Fruit fly (Drosophila melanogaster): ENCODE results near the gene CG15269.

CG15269 gene

DNA sequence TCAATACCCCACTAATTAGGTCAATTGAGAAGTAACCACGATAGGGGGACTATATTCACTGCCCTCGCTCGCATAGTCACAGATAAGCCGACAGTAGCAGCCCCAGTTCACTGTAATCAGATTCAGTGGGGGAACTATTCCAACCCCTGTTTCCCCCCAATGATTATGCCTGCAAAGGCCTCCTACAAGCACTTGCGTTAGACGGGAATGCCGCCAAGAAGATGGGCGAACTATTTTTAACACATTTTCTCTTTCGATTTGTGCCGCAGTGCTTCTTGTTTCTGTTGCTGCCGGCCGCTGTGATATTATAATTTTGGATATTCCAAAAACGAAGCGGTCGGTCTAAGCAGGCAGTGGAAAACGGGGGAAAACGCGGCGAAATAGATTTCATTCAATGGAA, 43.5 kb upstream of the CG15269 start:
- TF ChIP-seq sv (GFP tag; optimal IDR thresholded peaks at IDR 0.05) (no peak), Jra (GFP tag; optimal IDR thresholded peaks at IDR 0.05) (no peak), pan (optimal IDR thresholded peaks at IDR 0.05) (no peak), dsf (GFP tag; optimal IDR thresholded peaks at IDR 0.05; ENCODE audit: borderline replicate concordance) (no peak), CG32264 (GFP tag; optimal IDR thresholded peaks at IDR 0.05) (no peak), usp (GFP tag; optimal IDR thresholded peaks at IDR 0.05) (no peak), Hr78 (GFP tag; optimal IDR thresholded peaks at IDR 0.05) (no peak), CG9705 (GFP tag; optimal IDR thresholded peaks at IDR 0.05) (no peak), Rel (GFP tag; optimal IDR thresholded peaks at IDR 0.05) (no peak), Rel (tag; optimal IDR thresholded peaks at IDR 0.05) (no peak), OdsH (GFP tag; optimal IDR thresholded peaks at IDR 0.05) (no peak)

DNA sequence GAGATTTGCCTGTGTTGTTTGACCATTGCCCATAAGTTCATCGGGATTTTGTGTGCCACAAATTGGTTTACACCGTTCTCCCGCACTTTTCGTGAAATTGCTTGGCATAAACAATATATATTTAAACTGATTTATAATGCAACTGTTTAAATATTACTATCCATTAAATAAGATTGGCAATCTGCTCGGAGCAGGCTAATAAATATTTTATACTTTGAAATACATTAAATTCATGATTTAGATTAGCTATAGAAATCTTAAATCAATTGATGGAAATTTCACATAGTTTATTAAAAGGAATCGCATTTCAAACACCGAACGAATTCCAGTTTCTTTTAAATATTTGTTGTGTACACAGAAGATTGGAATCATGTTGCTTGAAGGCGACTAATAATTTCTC, 43.1 kb upstream of the CG15269 start:
- no peak for TF ChIP-seq dmrt93B (GFP tag; optimal IDR thresholded peaks at IDR 0.05)
- TF ChIP-seq N (GFP tag; optimal IDR thresholded peaks at IDR 0.05): no peak
- TF ChIP-seq Rel (GFP tag; optimal IDR thresholded peaks at IDR 0.05): no peak
- TF ChIP-seq Rel (tag; optimal IDR thresholded peaks at IDR 0.05): no peak
- TF ChIP-seq dl (GFP tag; optimal IDR thresholded peaks at IDR 0.05; ENCODE audit: insufficient read depth in 1 of 2, partially characterized antibody in 2 of 2): no peak
- no peak for TF ChIP-seq Dif (GFP tag; optimal IDR thresholded peaks at IDR 0.05; ENCODE audit: partially characterized antibody)
- no peak for TF ChIP-seq Mio (GFP tag; optimal IDR thresholded peaks at IDR 0.05)
- no peak for TF ChIP-seq tai (GFP tag; optimal IDR thresholded peaks at IDR 0.05)
- no peak for TF ChIP-seq CrebA (GFP tag; optimal IDR thresholded peaks at IDR 0.05; ENCODE audit: borderline replicate concordance)
- TF ChIP-seq lola (GFP tag; optimal IDR thresholded peaks at IDR 0.05): no peak
- TF ChIP-seq Hr78 (GFP tag; optimal IDR thresholded peaks at IDR 0.05): no peak
- TF ChIP-seq HLH106 (tag; optimal IDR thresholded peaks at IDR 0.05): no peak

- no peak for TF ChIP-seq woc (GFP tag; optimal IDR thresholded peaks at IDR 0.05)
- TF ChIP-seq jim (GFP tag; optimal IDR thresholded peaks at IDR 0.05): no peak
- TF ChIP-seq OdsH (GFP tag; optimal IDR thresholded peaks at IDR 0.05): peak; percentile 9
- no peak for TF ChIP-seq Sp1 (GFP tag; optimal IDR thresholded peaks at IDR 0.05)
- TF ChIP-seq CG32264 (GFP tag; optimal IDR thresholded peaks at IDR 0.05): no peak
- TF ChIP-seq psq (GFP tag; optimal IDR thresholded peaks at IDR 0.05): peak; percentile 42
- peak; percentile 28 for TF ChIP-seq tai (GFP tag; optimal IDR thresholded peaks at IDR 0.05)
- TF ChIP-seq dmrt93B (GFP tag; optimal IDR thresholded peaks at IDR 0.05): no peak
- no peak for TF ChIP-seq Jra (GFP tag; optimal IDR thresholded peaks at IDR 0.05)
- no peak for TF ChIP-seq Abd-B (GFP tag; optimal IDR thresholded peaks at IDR 0.05)
- no peak for TF ChIP-seq Vsx2 (GFP tag; optimal IDR thresholded peaks at IDR 0.05; ENCODE audit: partially characterized antibody)
- TF ChIP-seq Mio (GFP tag; optimal IDR thresholded peaks at IDR 0.05): no peak
- TF ChIP-seq h (GFP tag; optimal IDR thresholded peaks at IDR 0.05): peak; percentile 19
- TF ChIP-seq CG9705 (GFP tag; optimal IDR thresholded peaks at IDR 0.05): no peak
- no peak for TF ChIP-seq Hr78 (GFP tag; optimal IDR thresholded peaks at IDR 0.05)
- no peak for TF ChIP-seq pan (optimal IDR thresholded peaks at IDR 0.05)
- no peak for TF ChIP-seq foxo (GFP tag; optimal IDR thresholded peaks at IDR 0.05)
- TF ChIP-seq HLH106 (tag; optimal IDR thresholded peaks at IDR 0.05): peak; percentile 24
- no peak for TF ChIP-seq lola (GFP tag; optimal IDR thresholded peaks at IDR 0.05)
- TF ChIP-seq Hnf4 (GFP tag; optimal IDR thresholded peaks at IDR 0.05): no peak
- no peak for TF ChIP-seq Dfd (GFP tag; optimal IDR thresholded peaks at IDR 0.05)
- TF ChIP-seq CrebA (GFP tag; optimal IDR thresholded peaks at IDR 0.05; ENCODE audit: borderline replicate concordance): no peak
- TF ChIP-seq fru (GFP tag; optimal IDR thresholded peaks at IDR 0.05): no peak
- TF ChIP-seq brk (GFP tag; optimal IDR thresholded peaks at IDR 0.05): peak; percentile 63
- no peak for TF ChIP-seq usp (GFP tag; optimal IDR thresholded peaks at IDR 0.05)
- TF ChIP-seq br (GFP tag; optimal IDR thresholded peaks at IDR 0.05): no peak
- peak; percentile 65 for TF ChIP-seq Hr83 (GFP tag; optimal IDR thresholded peaks at IDR 0.05; ENCODE audit: poor library complexity, severe bottlenecking)
- TF ChIP-seq rgr (GFP tag; optimal IDR thresholded peaks at IDR 0.05): no peak
- TF ChIP-seq Dif (GFP tag; optimal IDR thresholded peaks at IDR 0.05; ENCODE audit: partially characterized antibody): no peak
- TF ChIP-seq Myc (optimal IDR thresholded peaks at IDR 0.05): peak; percentile 76
- no peak for TF ChIP-seq dl (GFP tag; optimal IDR thresholded peaks at IDR 0.05; ENCODE audit: insufficient read depth in 1 of 2, partially characterized antibody in 2 of 2)
- TF ChIP-seq GATAd (GFP tag; optimal IDR thresholded peaks at IDR 0.05): no peak
Observed at dm6 chr2L:15067832-15068231, 41.4 kb upstream of the CG15269 start.
